Worm (Caenorhabditis elegans): ENCODE measurements around the gene str-196.

Gene str-196

DNA sequence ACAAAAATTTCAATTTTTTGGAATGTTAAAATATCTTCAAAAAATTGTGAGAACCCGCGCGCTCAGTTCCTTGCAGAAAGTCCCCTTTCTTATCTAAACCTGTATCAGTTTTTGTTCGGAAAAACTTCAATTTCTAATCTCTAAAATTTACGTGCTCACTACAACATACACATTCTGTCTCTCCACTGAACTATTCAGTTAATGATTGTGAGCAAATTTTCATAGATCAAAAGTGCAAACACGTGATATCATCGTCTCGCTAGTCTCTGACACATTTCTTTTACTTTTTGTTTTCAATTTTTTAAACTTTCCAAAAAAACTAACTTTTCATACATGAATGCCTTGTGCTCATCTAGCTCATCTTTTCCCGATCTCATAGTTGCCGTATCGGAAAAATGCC lies 32.1 kb upstream of the str-196 start, which contains the start of gene nhr-203 (continued):
- TF ChIP-seq ceh-16 (tag; optimal IDR thresholded peaks at IDR 0.05) (no peak), egl-27 (tag; optimal IDR thresholded peaks at IDR 0.05) (no peak), lin-11 (tag; optimal IDR thresholded peaks at IDR 0.05) (no peak), lin-13 (GFP tag; optimal IDR thresholded peaks at IDR 0.05) (no peak), nhr-10 (tag; optimal IDR thresholded peaks at IDR 0.05) (no peak), snpc-4 (tag; optimal IDR thresholded peaks at IDR 0.05) (no peak)

DNA sequence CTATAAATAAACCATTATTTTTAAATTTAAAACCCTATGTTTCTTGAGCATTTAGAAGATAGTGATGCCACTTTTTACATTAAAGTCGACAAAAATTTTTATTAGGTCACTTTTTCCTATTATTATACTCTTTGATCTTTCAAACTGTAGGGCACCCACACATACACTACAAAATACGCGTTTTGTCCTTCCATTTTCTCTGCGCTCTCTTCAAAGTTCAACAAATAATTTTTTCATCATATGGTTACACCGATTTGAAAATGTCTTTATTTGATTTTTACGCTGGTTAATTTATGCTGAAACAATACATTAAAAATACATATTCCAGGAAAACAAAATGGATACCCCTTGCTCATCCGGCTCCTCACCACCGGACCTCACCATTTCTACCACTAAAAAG lies 29.3 kb upstream of the str-196 start, which contains the start of gene nhr-202:
Gene nhr-202 (plus strand): TSS at position 326 of the 400 bp plus-strand sequence.
- TF ChIP-seq sma-3 (GFP tag; optimal IDR thresholded peaks at IDR 0.05) (no peak), elt-1 (tag; optimal IDR thresholded peaks at IDR 0.05) (no peak), elt-3 (tag; optimal IDR thresholded peaks at IDR 0.05) (no peak), lin-13 (GFP tag; optimal IDR thresholded peaks at IDR 0.05) (no peak), nhr-6 (tag; optimal IDR thresholded peaks at IDR 0.05) (no peak), gmeb-1 (tag; optimal IDR thresholded peaks at IDR 0.05) (peak; percentile 12), nhr-23 (tag; optimal IDR thresholded peaks at IDR 0.05) (no peak), ceh-82 (tag; optimal IDR thresholded peaks at IDR 0.05) (no peak), nhr-21 (tag; optimal IDR thresholded peaks at IDR 0.05) (no peak), nhr-77 (tag; optimal IDR thresholded peaks at IDR 0.05) (no peak), C34F6.9 (tag; optimal IDR thresholded peaks at IDR 0.05) (no peak), nhr-129 (tag; optimal IDR thresholded peaks at IDR 0.05) (peak; percentile 68), nhr-10 (tag; optimal IDR thresholded peaks at IDR 0.05) (no peak), ztf-4 (tag; optimal IDR thresholded peaks at IDR 0.05) (no peak), lsy-2 (tag; optimal IDR thresholded peaks at IDR 0.05) (no peak), blmp-1 (tag; optimal IDR thresholded peaks at IDR 0.05; ENCODE audit: insufficient read depth) (no peak), mdl-1 (tag; optimal IDR thresholded peaks at IDR 0.05) (no peak), nhr-25 (tag; optimal IDR thresholded peaks at IDR 0.05) (peak; percentile 34), R02D3.7 (tag; optimal IDR thresholded peaks at IDR 0.05) (no peak), nhr-237 (tag; optimal IDR thresholded peaks at IDR 0.05) (no peak), crh-2 (tag; optimal IDR thresholded peaks at IDR 0.05) (peak; percentile 65), ceh-16 (tag; optimal IDR thresholded peaks at IDR 0.05) (no peak), ztf-1 (GFP tag; conservative IDR thresholded peaks at IDR 0.05) (no peak), peb-1 (tag; optimal IDR thresholded peaks at IDR 0.05) (no peak), snpc-4 (tag; optimal IDR thresholded peaks at IDR 0.05) (no peak), sma-9 (GFP tag; optimal IDR thresholded peaks at IDR 0.05) (peak; percentile 83), sma-9 (tag; optimal IDR thresholded peaks at IDR 0.05) (no peak), ztf-11 (tag; optimal IDR thresholded peaks at IDR 0.05) (no peak), lin-11 (tag; optimal IDR thresholded peaks at IDR 0.05) (no peak), dmd-4 (tag; optimal IDR thresholded peaks at IDR 0.05) (no peak), zag-1 (tag; optimal IDR thresholded peaks at IDR 0.05) (no peak), mab-5 (tag; optimal IDR thresholded peaks at IDR 0.05) (no peak), F13H6.1 (tag; optimal IDR thresholded peaks at IDR 0.05) (peak; percentile 4), fos-1 (tag; optimal IDR thresholded peaks at IDR 0.05) (peak; percentile 52), lin-39 (tag; optimal IDR thresholded peaks at IDR 0.05) (no peak), egl-27 (tag; optimal IDR thresholded peaks at IDR 0.05) (no peak), unc-62 (GFP tag; optimal IDR thresholded peaks at IDR 0.05) (no peak), nhr-12 (tag; optimal IDR thresholded peaks at IDR 0.05) (no peak)

DNA sequence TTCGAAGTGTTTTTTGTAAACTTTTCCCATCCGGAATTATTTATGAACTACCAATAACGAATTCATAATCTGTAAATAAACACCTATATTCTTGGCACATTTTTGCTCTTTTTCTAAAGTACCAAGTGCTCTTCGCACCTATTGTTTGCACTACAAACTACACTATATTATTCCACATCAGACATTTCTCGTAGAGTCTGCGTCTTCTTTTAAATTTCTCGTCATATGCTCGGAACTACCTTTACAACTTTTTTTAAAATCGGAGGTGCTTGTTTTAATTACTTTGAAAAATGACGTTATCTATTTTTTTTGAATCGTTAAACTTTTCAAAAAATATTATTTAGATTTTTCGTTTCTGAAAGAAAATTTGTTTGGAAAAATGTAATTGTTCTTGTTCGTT lies 26.7 kb upstream of the str-196 start, which contains the start of gene nhr-201:
Gene nhr-201 (plus strand): TSS at position 29 of the 400 bp plus-strand sequence.
- no peak for TF ChIP-seq mab-5 (tag; optimal IDR thresholded peaks at IDR 0.05)
- no peak for TF ChIP-seq unc-39 (tag; optimal IDR thresholded peaks at IDR 0.05)
- no peak for TF ChIP-seq alr-1 (tag; optimal IDR thresholded peaks at IDR 0.05)
- TF ChIP-seq aly-2 (tag; optimal IDR thresholded peaks at IDR 0.05), result no peak
- TF ChIP-seq sma-9 (GFP tag; optimal IDR thresholded peaks at IDR 0.05), result peak; percentile 44
- TF ChIP-seq sma-9 (tag; optimal IDR thresholded peaks at IDR 0.05), result no peak
- TF ChIP-seq unc-62 (GFP tag; optimal IDR thresholded peaks at IDR 0.05), result no peak
- TF ChIP-seq snpc-4 (tag; optimal IDR thresholded peaks at IDR 0.05), result no peak
- no peak for TF ChIP-seq nhr-12 (tag; optimal IDR thresholded peaks at IDR 0.05)
- TF ChIP-seq ama-1 (optimal IDR thresholded peaks at IDR 0.05), result no peak
- TF ChIP-seq elt-1 (tag; optimal IDR thresholded peaks at IDR 0.05), result no peak
- TF ChIP-seq crh-2 (tag; optimal IDR thresholded peaks at IDR 0.05), result peak; percentile 49
